Fruit fly (Drosophila melanogaster) whole organism, wandering third instar larva: ENCODE results near the gene Dus4.

Source experiments
- Abd-B ChIP-seq: fragments of >200 bp; optimal IDR thresholded peaks from 2 replicates; lab custom pipeline; 2017; ENCODE audit warnings: missing biosample characterization, missing genetic modification characterization
- CG32264 ChIP-seq: fragments of 200-800 bp; sonication (Bioruptor generic); optimal IDR thresholded peaks from 2 replicates; lab custom pipeline; 2016; ENCODE audit warnings: missing biosample characterization, missing genetic modification characterization
- CG9705 ChIP-seq: fragments of 200-800 bp; sonication (Bioruptor generic); optimal IDR thresholded peaks from 2 replicates; lab custom pipeline; 2018; ENCODE audit warnings: missing biosample characterization, mild to moderate bottlenecking, missing genetic modification characterization
- CrebA ChIP-seq: fragments of 200-800 bp; sonication (Bioruptor generic); optimal IDR thresholded peaks from 2 replicates; lab custom pipeline; 2016; ENCODE audit warnings: missing biosample characterization, mild to moderate bottlenecking, missing genetic modification characterization, borderline replicate concordance
- Dfd ChIP-seq: fragments of >200 bp; optimal IDR thresholded peaks from 2 replicates; lab custom pipeline; 2017; ENCODE audit warnings: missing biosample characterization, missing genetic modification characterization
- Dif ChIP-seq: fragments of 200-275, 200-300 bp; sonication (Bioruptor generic); optimal IDR thresholded peaks from 2 replicates; lab custom pipeline; 2018; ENCODE audit warnings: missing biosample characterization, missing genetic modification characterization; ENCODE audit not compliant: partially characterized antibody
- HLH106 ChIP-seq: fragments of 200-800 bp; optimal IDR thresholded peaks from 3 replicates; lab custom pipeline; 2019; ENCODE audit warnings: missing biosample characterization, mild to moderate bottlenecking, missing genetic modification characterization, moderate library complexity
- Hnf4 ChIP-seq: fragments of 200-800 bp; sonication (Bioruptor generic); optimal IDR thresholded peaks from 2 replicates; lab custom pipeline; 2016; ENCODE audit warnings: missing biosample characterization, mild to moderate bottlenecking, missing genetic modification characterization
- Hr78 ChIP-seq: fragments of >200 bp; optimal IDR thresholded peaks from 2 replicates; lab custom pipeline; 2017; ENCODE audit warnings: missing biosample characterization, missing genetic modification characterization
- Jra ChIP-seq: sonication (Bioruptor generic); optimal IDR thresholded peaks from 2 replicates; lab custom pipeline; 2016; ENCODE audit warnings: missing biosample characterization, missing genetic modification characterization
- N ChIP-seq: fragments of >200 bp; optimal IDR thresholded peaks from 2 replicates; lab custom pipeline; 2018; ENCODE audit warnings: missing biosample characterization, missing external identifiers, missing genetic modification characterization
- Rel ChIP-seq, 2 experiments: fragments of 200-800 bp; sonication (Bioruptor generic) in 1 of 2; optimal IDR thresholded peaks; 2 replicates in 1 of 2; 3 replicates in 1 of 2; lab custom pipeline; 2016 to 2019; ENCODE audit warnings: mild to moderate bottlenecking in 2 of 2, missing biosample characterization in 2 of 2, missing genetic modification characterization in 2 of 2, moderate library complexity in 1 of 2
- Vsx2 ChIP-seq: fragments of 200-300, 225-300 bp; sonication (Bioruptor generic); optimal IDR thresholded peaks from 2 replicates; lab custom pipeline; 2018; ENCODE audit warnings: missing biosample characterization, missing genetic modification characterization; ENCODE audit not compliant: partially characterized antibody
- dl ChIP-seq, 2 experiments: fragments of 175-275, 200-275 bp in 1 of 2; fragments of 200-275 bp in 1 of 2; sonication (Bioruptor generic); optimal IDR thresholded peaks; lab custom pipeline; 2018; ENCODE audit warnings: mild to moderate bottlenecking in 2 of 2, missing biosample characterization in 2 of 2, missing genetic modification characterization in 2 of 2, moderate library complexity in 2 of 2; ENCODE audit not compliant: partially characterized antibody in 2 of 2, insufficient read depth in 1 of 2
- dmrt93B ChIP-seq: fragments of 200-800 bp; sonication (Bioruptor generic); optimal IDR thresholded peaks from 2 replicates; lab custom pipeline; 2018; ENCODE audit warnings: missing biosample characterization, mild to moderate bottlenecking, missing genetic modification characterization
- dsf ChIP-seq: sonication (Bioruptor generic); optimal IDR thresholded peaks from 2 replicates; lab custom pipeline; 2016; ENCODE audit warnings: missing biosample characterization, missing genetic modification characterization, borderline replicate concordance
- ey ChIP-seq: fragments of 200-800 bp; sonication (Bioruptor generic); optimal IDR thresholded peaks from 2 replicates; lab custom pipeline; 2016; ENCODE audit warnings: missing biosample characterization, missing genetic modification characterization
- fru ChIP-seq: fragments of 200-800 bp; sonication (Bioruptor generic); optimal IDR thresholded peaks from 3 replicates; lab custom pipeline; 2016; ENCODE audit warnings: missing biosample characterization, mild to moderate bottlenecking, missing genetic modification characterization
- h ChIP-seq: fragments of 200-800 bp; sonication (Bioruptor generic); optimal IDR thresholded peaks from 3 replicates; lab custom pipeline; 2016; ENCODE audit warnings: missing biosample characterization, mild to moderate bottlenecking, missing genetic modification characterization
- jim ChIP-seq: fragments of 175-275, 200-325 bp; sonication (Bioruptor generic); optimal IDR thresholded peaks from 2 replicates; lab custom pipeline; 2016; ENCODE audit warnings: missing biosample characterization, mild to moderate bottlenecking, missing genetic modification characterization
- lola ChIP-seq: fragments of >200 bp; optimal IDR thresholded peaks from 2 replicates; lab custom pipeline; 2017; ENCODE audit warnings: missing biosample characterization, missing genetic modification characterization
- psq ChIP-seq: fragments of 200-800 bp; sonication (Bioruptor generic); optimal IDR thresholded peaks from 3 replicates; lab custom pipeline; 2017; ENCODE audit warnings: missing biosample characterization, mild to moderate bottlenecking, missing genetic modification characterization, moderate library complexity
- sage ChIP-seq: fragments of 200-800 bp; sonication (Bioruptor generic); optimal IDR thresholded peaks from 2 replicates; lab custom pipeline; 2016; ENCODE audit warnings: missing biosample characterization, mild to moderate bottlenecking, missing genetic modification characterization
- tai ChIP-seq: sonication (Bioruptor generic); optimal IDR thresholded peaks from 2 replicates; lab custom pipeline; 2016; ENCODE audit warnings: missing biosample characterization, missing genetic modification characterization
- usp ChIP-seq: fragments of >200 bp; optimal IDR thresholded peaks from 2 replicates; lab custom pipeline; 2017; ENCODE audit warnings: missing biosample characterization, missing genetic modification characterization
- woc ChIP-seq: sonication (Bioruptor generic); optimal IDR thresholded peaks from 2 replicates; lab custom pipeline; 2016; ENCODE audit warnings: missing biosample characterization, mild to moderate bottlenecking, missing genetic modification characterization

The Dus4 gene

dm6 chr2L:19074099-19074828 lies 11.2 kb downstream of the Dus4 start, which contains the start of gene CG17572:
TSS of gene CG17572 (minus strand) at chr2L:19074149.
- no peak for TF ChIP-seq dsf (GFP tag; lab: Kevin White, UChicago)
- no peak for TF ChIP-seq sage
- no peak for TF ChIP-seq dl (GFP tag; optimal IDR thresholded peaks at IDR 0.05; lab: Kevin White, UChicago; ENCODE audit: insufficient read depth in 1 of 2, partially characterized antibody in 2 of 2)
- no peak for TF ChIP-seq N (GFP tag; lab: Kevin White, UChicago)
- no peak for TF ChIP-seq Abd-B (GFP tag; lab: Kevin White, UChicago)
- TF ChIP-seq Rel (GFP tag; optimal IDR thresholded peaks at IDR 0.05; lab: Kevin White, UChicago): no peak
- TF ChIP-seq Rel (tag; optimal IDR thresholded peaks at IDR 0.05; lab: Kevin White, UChicago): no peak
- no peak for TF ChIP-seq Vsx2

dm6 chr2L:19078928-19079327 lies 15.8 kb downstream of the Dus4 start, which contains the start of gene CG10700:
TSS of gene CG10700 (minus strand) at chr2L:19079028.
- no peak for TF ChIP-seq lola (GFP tag; lab: Kevin White, UChicago)
- no peak for TF ChIP-seq HLH106 (tag; lab: Kevin White, UChicago)
- no peak for TF ChIP-seq sage
- no peak for TF ChIP-seq Dif (GFP tag; lab: Kevin White, UChicago)
- TF ChIP-seq fru (GFP tag; lab: Kevin White, UChicago): no peak
- TF ChIP-seq h (GFP tag; lab: Kevin White, UChicago): no peak
- no peak for TF ChIP-seq woc (GFP tag; lab: Kevin White, UChicago)
- TF ChIP-seq CG9705 (GFP tag; lab: Kevin White, UChicago): no peak
- TF ChIP-seq N (GFP tag; lab: Kevin White, UChicago): no peak
- no peak for TF ChIP-seq ey (GFP tag; lab: Kevin White, UChicago)
- TF ChIP-seq Hnf4: no peak
- no peak for TF ChIP-seq dsf (GFP tag; lab: Kevin White, UChicago)
- no peak for TF ChIP-seq Abd-B (GFP tag; lab: Kevin White, UChicago)
- no peak for TF ChIP-seq dmrt93B (GFP tag; lab: Kevin White, UChicago)
- TF ChIP-seq Jra: no peak
- TF ChIP-seq Dfd (GFP tag; lab: Kevin White, UChicago): no peak
- no peak for TF ChIP-seq Hr78
- TF ChIP-seq tai (GFP tag; lab: Kevin White, UChicago): no peak
- no peak for TF ChIP-seq CG32264 (GFP tag; lab: Kevin White, UChicago)
- TF ChIP-seq usp (GFP tag; lab: Kevin White, UChicago): no peak

dm6 chr2L:19079742-19080141 lies 16.6 kb downstream of the Dus4 start:
- no peak for TF ChIP-seq sage
- TF ChIP-seq Hnf4: no peak
- no peak for TF ChIP-seq Dif (GFP tag; lab: Kevin White, UChicago)
- no peak for TF ChIP-seq CG32264 (GFP tag; lab: Kevin White, UChicago)
- TF ChIP-seq Rel (GFP tag; optimal IDR thresholded peaks at IDR 0.05; lab: Kevin White, UChicago): no peak
- no peak for TF ChIP-seq Rel (tag; optimal IDR thresholded peaks at IDR 0.05; lab: Kevin White, UChicago)
- no peak for TF ChIP-seq CG9705 (GFP tag; lab: Kevin White, UChicago)
- TF ChIP-seq Vsx2: no peak

- TF ChIP-seq N (GFP tag; lab: Kevin White, UChicago) (no peak), psq (GFP tag; lab: Kevin White, UChicago) (no peak), jim (no peak), lola (GFP tag; lab: Kevin White, UChicago) (no peak), CrebA (GFP tag; lab: Kevin White, UChicago) (no peak), Dfd (GFP tag; lab: Kevin White, UChicago) (peak; percentile 60), Dif (GFP tag; lab: Kevin White, UChicago) (no peak)
Measured at dm6 chr2L:19083320-19083764, 20.2 kb downstream of the Dus4 start.

dm6 chr2L:19088895-19089294 lies 25.8 kb downstream of the Dus4 start:
- no peak for TF ChIP-seq CrebA (GFP tag; lab: Kevin White, UChicago)
- no peak for TF ChIP-seq ey (GFP tag; lab: Kevin White, UChicago)
- no peak for TF ChIP-seq dsf (GFP tag; lab: Kevin White, UChicago)
